Worm (Caenorhabditis elegans): ENCODE data around the gene F26F4.5.

The F26F4.5 gene

DNA sequence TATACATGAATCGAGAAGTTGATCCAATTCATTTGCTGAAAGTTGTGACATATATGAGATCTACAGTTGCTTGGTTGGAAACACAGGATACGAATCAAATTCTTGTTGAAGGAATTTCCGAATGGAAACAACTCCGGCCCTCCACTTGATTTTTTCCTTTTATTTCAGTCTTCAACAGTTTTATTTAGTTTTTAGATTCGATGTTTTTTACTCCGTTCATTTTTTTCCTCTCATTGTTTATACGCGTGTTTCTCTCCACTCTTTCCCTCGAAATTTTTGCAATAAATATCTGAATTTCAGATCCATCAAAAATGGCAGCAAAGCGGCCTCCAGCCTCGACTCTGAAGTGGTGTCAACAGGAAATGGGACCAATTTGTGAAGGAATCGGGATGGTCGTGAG is 27.9 kb downstream of the F26F4.5 start, which contains the start of gene coq-8:
coq-8 (plus strand) TSS at position 301 of the 400 bp plus-strand sequence.
- TF ChIP-seq flh-1 (GFP tag; optimal IDR thresholded peaks at IDR 0.05): no peak
- no peak for TF ChIP-seq snpc-4 (tag; optimal IDR thresholded peaks at IDR 0.05)
- TF ChIP-seq drap-1 (GFP tag; optimal IDR thresholded peaks at IDR 0.05): no peak
- TF ChIP-seq mep-1 (tag; optimal IDR thresholded peaks at IDR 0.05): no peak
- no peak for TF ChIP-seq zip-8 (tag; optimal IDR thresholded peaks at IDR 0.05)
- TF ChIP-seq M03D4.4 (tag; optimal IDR thresholded peaks at IDR 0.05): no peak
- no peak for TF ChIP-seq nhr-237 (tag; optimal IDR thresholded peaks at IDR 0.05)
- no peak for TF ChIP-seq nhr-12 (tag; optimal IDR thresholded peaks at IDR 0.05)
- no peak for TF ChIP-seq ham-2 (GFP tag; optimal IDR thresholded peaks at IDR 0.05)
- no peak for TF ChIP-seq nhr-76 (tag; optimal IDR thresholded peaks at IDR 0.05)
- TF ChIP-seq ceh-43 (GFP tag; optimal IDR thresholded peaks at IDR 0.05): no peak
- no peak for TF ChIP-seq pha-4 (tag; optimal IDR thresholded peaks at IDR 0.05)
- no peak for TF ChIP-seq ceh-39 (tag; optimal IDR thresholded peaks at IDR 0.05)
- TF ChIP-seq nhr-2 (tag; optimal IDR thresholded peaks at IDR 0.05): no peak
- no peak for TF ChIP-seq ceh-83 (GFP tag; optimal IDR thresholded peaks at IDR 0.05)
- TF ChIP-seq ces-1 (GFP tag; optimal IDR thresholded peaks at IDR 0.05): no peak
- no peak for TF ChIP-seq tbx-8 (GFP tag; optimal IDR thresholded peaks at IDR 0.05)
- no peak for TF ChIP-seq mab-5 (tag; optimal IDR thresholded peaks at IDR 0.05)

DNA sequence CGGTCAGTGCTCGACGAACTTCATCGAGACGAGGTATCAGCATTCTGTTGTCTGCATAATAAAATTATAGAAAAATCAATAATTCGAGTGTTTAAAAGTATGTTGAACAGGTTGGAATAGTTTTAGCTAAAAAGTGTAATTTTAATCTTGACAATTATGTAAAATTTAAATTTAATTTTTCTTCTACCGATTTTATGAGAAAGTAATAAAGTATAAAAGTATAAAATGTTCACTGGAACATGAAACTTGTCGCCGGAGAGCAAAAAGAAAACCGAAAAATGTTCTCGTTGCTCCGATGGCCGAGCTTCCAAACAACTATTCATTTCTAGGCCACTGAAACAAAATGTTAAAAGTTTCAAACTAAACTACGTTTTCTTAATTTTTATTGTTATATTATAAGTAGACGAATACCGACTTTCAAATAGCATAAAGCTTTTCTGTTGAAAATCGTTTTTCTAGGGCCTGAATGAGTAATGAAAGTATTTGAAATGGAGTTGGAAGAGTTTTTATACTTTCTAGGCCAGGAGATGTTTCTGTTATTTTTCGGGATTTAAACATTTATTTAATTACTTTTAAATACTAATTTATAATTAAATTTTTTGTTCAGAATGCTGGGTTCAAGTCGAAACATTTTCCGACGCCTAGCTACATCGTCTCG is 29.2 kb downstream of the F26F4.5 start, which contains the start of the genes C35D10.10 and C35D10.5:
C35D10.10 (minus strand) TSS at position 51 of the 658 bp plus-strand sequence.
C35D10.5 (plus strand) TSS at position 608 of the 658 bp plus-strand sequence.
- TF ChIP-seq nhr-237 (tag; optimal IDR thresholded peaks at IDR 0.05) (no peak), mab-5 (tag; optimal IDR thresholded peaks at IDR 0.05) (no peak), lsy-2 (tag; optimal IDR thresholded peaks at IDR 0.05) (no peak), tbx-8 (GFP tag; optimal IDR thresholded peaks at IDR 0.05) (no peak), bed-3 (GFP tag; optimal IDR thresholded peaks at IDR 0.05) (no peak), pha-4 (tag; optimal IDR thresholded peaks at IDR 0.05) (no peak), hlh-1 (tag; optimal IDR thresholded peaks at IDR 0.05) (no peak), sptf-1 (tag; optimal IDR thresholded peaks at IDR 0.05) (no peak), ceh-83 (GFP tag; optimal IDR thresholded peaks at IDR 0.05) (no peak), lin-32 (GFP tag; optimal IDR thresholded peaks at IDR 0.05) (no peak), drap-1 (GFP tag; optimal IDR thresholded peaks at IDR 0.05) (no peak), nhr-28 (tag; optimal IDR thresholded peaks at IDR 0.05) (no peak), blmp-1 (tag; optimal IDR thresholded peaks at IDR 0.05) (no peak), mls-2 (tag; optimal IDR thresholded peaks at IDR 0.05) (no peak)

DNA sequence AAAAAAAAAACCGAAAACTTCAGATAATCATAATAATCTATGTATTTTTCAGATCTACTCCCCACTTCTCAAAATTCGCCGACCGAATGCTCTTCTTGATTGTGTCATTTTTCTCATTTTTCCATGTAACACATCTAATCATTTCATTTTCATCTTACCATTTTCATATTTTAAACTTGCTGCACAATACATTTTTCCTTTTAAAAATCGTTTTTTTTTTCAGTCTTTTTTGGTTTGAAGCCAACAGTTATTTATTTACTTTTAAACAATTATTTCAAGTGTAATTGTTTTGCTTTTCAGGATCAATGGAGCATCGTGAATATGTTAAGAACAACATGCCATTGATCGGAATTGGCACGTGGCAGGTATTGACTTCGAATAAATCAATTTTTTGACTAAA is 32.0 kb downstream of the F26F4.5 start, which contains the start of gene C35D10.6:
C35D10.6 (plus strand) TSS at position 301 of the 400 bp plus-strand sequence.
- TF ChIP-seq ceh-83 (GFP tag; optimal IDR thresholded peaks at IDR 0.05) (no peak), cnd-1 (tag; optimal IDR thresholded peaks at IDR 0.05) (no peak), ces-1 (GFP tag; optimal IDR thresholded peaks at IDR 0.05) (no peak), ham-2 (GFP tag; optimal IDR thresholded peaks at IDR 0.05) (no peak), tbx-8 (GFP tag; optimal IDR thresholded peaks at IDR 0.05) (no peak), lsy-2 (tag; optimal IDR thresholded peaks at IDR 0.05) (no peak), zip-8 (tag; optimal IDR thresholded peaks at IDR 0.05) (no peak), ceh-39 (tag; optimal IDR thresholded peaks at IDR 0.05) (no peak), nhr-12 (tag; optimal IDR thresholded peaks at IDR 0.05) (no peak), snpc-4 (tag; optimal IDR thresholded peaks at IDR 0.05) (no peak), flh-1 (GFP tag; optimal IDR thresholded peaks at IDR 0.05) (no peak), lin-13 (tag; optimal IDR thresholded peaks at IDR 0.05) (no peak), M03D4.4 (tag; optimal IDR thresholded peaks at IDR 0.05) (no peak), mab-5 (tag; optimal IDR thresholded peaks at IDR 0.05) (no peak), lin-32 (GFP tag; optimal IDR thresholded peaks at IDR 0.05) (no peak), drap-1 (GFP tag; optimal IDR thresholded peaks at IDR 0.05) (no peak), unc-39 (tag; optimal IDR thresholded peaks at IDR 0.05) (no peak)

DNA sequence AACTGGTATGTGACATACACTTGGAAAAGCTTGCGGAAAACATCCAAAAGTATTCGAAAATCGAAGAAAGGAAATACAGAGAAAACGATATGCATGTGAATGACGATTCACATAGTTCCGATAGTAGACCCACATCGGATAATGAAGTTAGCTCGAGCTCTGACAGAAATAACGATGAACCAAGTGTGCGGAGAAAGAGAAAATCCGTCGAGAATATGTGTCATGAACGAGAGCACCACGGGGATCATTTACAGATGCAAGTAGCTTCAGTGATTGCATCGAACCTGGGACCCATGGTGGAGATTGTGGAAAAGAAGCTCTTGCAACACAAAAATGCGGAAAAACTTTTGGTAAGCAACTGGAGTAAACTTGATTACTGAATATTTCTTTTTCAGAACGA is 34.1 kb downstream of the F26F4.5 start:
- no peak for TF ChIP-seq mab-5 (tag; optimal IDR thresholded peaks at IDR 0.05)
- TF ChIP-seq ceh-39 (tag; optimal IDR thresholded peaks at IDR 0.05): no peak
- TF ChIP-seq nhr-76 (tag; optimal IDR thresholded peaks at IDR 0.05): no peak
- TF ChIP-seq unc-39 (tag; optimal IDR thresholded peaks at IDR 0.05): no peak
- TF ChIP-seq lin-13 (tag; optimal IDR thresholded peaks at IDR 0.05): no peak
- TF ChIP-seq sem-2 (GFP tag; optimal IDR thresholded peaks at IDR 0.05): no peak
- no peak for TF ChIP-seq tbx-8 (GFP tag; optimal IDR thresholded peaks at IDR 0.05)
- TF ChIP-seq zip-8 (tag; optimal IDR thresholded peaks at IDR 0.05): no peak
- no peak for TF ChIP-seq M03D4.4 (tag; optimal IDR thresholded peaks at IDR 0.05)
- TF ChIP-seq unc-62 (GFP tag; optimal IDR thresholded peaks at IDR 0.05): no peak
- TF ChIP-seq bed-3 (GFP tag; optimal IDR thresholded peaks at IDR 0.05): no peak
- TF ChIP-seq nhr-2 (tag; optimal IDR thresholded peaks at IDR 0.05): no peak
- TF ChIP-seq snpc-4 (tag; optimal IDR thresholded peaks at IDR 0.05): no peak
- TF ChIP-seq nhr-12 (tag; optimal IDR thresholded peaks at IDR 0.05): no peak
- TF ChIP-seq ham-2 (GFP tag; optimal IDR thresholded peaks at IDR 0.05): no peak
- no peak for TF ChIP-seq ztf-11 (tag; optimal IDR thresholded peaks at IDR 0.05)
- no peak for TF ChIP-seq ces-1 (GFP tag; optimal IDR thresholded peaks at IDR 0.05)
- no peak for TF ChIP-seq blmp-1 (tag; optimal IDR thresholded peaks at IDR 0.05)
- TF ChIP-seq ceh-83 (GFP tag; optimal IDR thresholded peaks at IDR 0.05): no peak
- TF ChIP-seq nhr-237 (tag; optimal IDR thresholded peaks at IDR 0.05): no peak

Data from whole organism, mixed stage, embryonic.